Worm (Caenorhabditis elegans) whole organism, L1 larva: ENCODE data around the gene ZK1098.3.
A peak's percentile ranks its signal among the peaks of the same experiment; 100 is the strongest.

Experiments used
- aha-1 ChIP-seq: fragments of 150-350 bp; optimal IDR thresholded peaks from 2 replicates; lab custom pipeline; 2014; ENCODE audit warnings: missing biosample characterization, missing genetic modification characterization
- ama-1 ChIP-seq: fragments of 150-350 bp; optimal IDR thresholded peaks from 2 replicates; lab custom pipeline; 2014
- elt-3 ChIP-seq, 6 experiments: fragments of 150-350 bp in 1 of 6; sonication (generic microtip); optimal IDR thresholded peaks; 2 replicates each; lab custom pipeline; 2017 to 2018; ENCODE audit warnings: missing biosample characterization in 6 of 6, missing genetic modification characterization in 6 of 6, inconsistent platforms in 1 of 6
- lin-13 ChIP-seq: fragments of 150-350 bp; optimal IDR thresholded peaks from 2 replicates; lab custom pipeline; 2014; ENCODE audit warnings: missing biosample characterization, missing genetic modification reagents, missing genetic modification characterization
- nhr-85 ChIP-seq: sonication (generic microtip); peaks from one replicate; lab custom pipeline; 2016; ENCODE audit warnings: missing genetic modification characterization, inconsistent platforms, missing compliant biosample characterization
- snu-23 ChIP-seq: sonication (generic microtip); optimal IDR thresholded peaks from 2 replicates; lab custom pipeline; 2016; ENCODE audit warnings: missing genetic modification characterization, missing compliant biosample characterization

- TF ChIP-seq ama-1, result no peak
- TF ChIP-seq lin-13 (GFP tag; lab: Kevin White, UChicago), result no peak
- TF ChIP-seq elt-3 (tag; optimal IDR thresholded peaks at IDR 0.05; lab: Kevin White, UChicago), result peak in 1 of 6 experiments; percentile 7
- no peak for TF ChIP-seq aha-1 (tag; lab: Kevin White, UChicago)
- TF ChIP-seq nhr-85 (tag; lab: Kevin White, UChicago), result no peak
- TF ChIP-seq snu-23, result peak; percentile 23
Observed at ce11 chrIII:9528824-9529223, 9.7 kb downstream of the ZK1098.3 start, which contains the start of gene ZK1098.2.
